Fruit fly (Drosophila melanogaster) whole organism, wandering third instar larva: ENCODE data around the gene glob1.

Experiments
- Rel ChIP-seq, 2 experiments: fragments of 200-800 bp; sonication (Bioruptor generic) in 1 of 2; optimal IDR thresholded peaks; 2 replicates in 1 of 2; 3 replicates in 1 of 2; lab custom pipeline; 2016 to 2019; ENCODE audit warnings: mild to moderate bottlenecking in 2 of 2, missing biosample characterization in 2 of 2, missing genetic modification characterization in 2 of 2, moderate library complexity in 1 of 2
- br ChIP-seq: fragments of 200-800 bp; sonication (Bioruptor generic); optimal IDR thresholded peaks from 2 replicates; lab custom pipeline; 2016; ENCODE audit warnings: missing biosample characterization, missing genetic modification characterization
- brk ChIP-seq: fragments of 200-800 bp; sonication (Bioruptor generic); optimal IDR thresholded peaks from 2 replicates; lab custom pipeline; 2016; ENCODE audit warnings: missing biosample characterization, mild to moderate bottlenecking, missing genetic modification characterization
- dl ChIP-seq, 2 experiments: fragments of 175-275, 200-275 bp in 1 of 2; fragments of 200-275 bp in 1 of 2; sonication (Bioruptor generic); optimal IDR thresholded peaks; lab custom pipeline; 2018; ENCODE audit warnings: mild to moderate bottlenecking in 2 of 2, missing biosample characterization in 2 of 2, missing genetic modification characterization in 2 of 2, moderate library complexity in 2 of 2; ENCODE audit not compliant: partially characterized antibody in 2 of 2, insufficient read depth in 1 of 2

The glob1 gene

dm6 chr3R:15853347-15853746 is 51.1 kb downstream of the glob1 start, which contains the start of gene cv-d:
Gene cv-d (minus strand): TSS chr3R:15853581.
- no peak for TF ChIP-seq br (GFP tag; lab: Kevin White, UChicago)
- no peak for TF ChIP-seq Rel (GFP tag; optimal IDR thresholded peaks at IDR 0.05; lab: Kevin White, UChicago)
- peak; percentile 0 for TF ChIP-seq Rel (tag; optimal IDR thresholded peaks at IDR 0.05; lab: Kevin White, UChicago)
- TF ChIP-seq brk (GFP tag; lab: Kevin White, UChicago), result no peak

dm6 chr3R:15851912-15852311 is 52.5 kb downstream of the glob1 start:
- TF ChIP-seq Rel (GFP tag; optimal IDR thresholded peaks at IDR 0.05; lab: Kevin White, UChicago) (no peak), Rel (tag; optimal IDR thresholded peaks at IDR 0.05; lab: Kevin White, UChicago) (peak; percentile 91), dl (GFP tag; optimal IDR thresholded peaks at IDR 0.05; lab: Kevin White, UChicago; ENCODE audit: insufficient read depth in 1 of 2, partially characterized antibody in 2 of 2) (no peak)
